Worm (Caenorhabditis elegans) whole organism, midembryonic: ENCODE measurements around the gene H34I24.2.

Experiments
- T22C8.4 ChIP-seq: fragments of 200-800 bp; sonication (Bioruptor generic); IDR thresholded peaks from 2 replicates; pipeline ENCODE4 v1.3.6; 2022; ENCODE audit warnings: missing genetic modification characterization, missing compliant biosample characterization
- flt-1 ChIP-seq: fragments of 200-800 bp; sonication (Bioruptor generic); IDR thresholded peaks from 2 replicates; pipeline ENCODE4 v1.3.6; 2022; ENCODE audit warnings: missing genetic modification characterization, missing compliant biosample characterization
- klf-2 ChIP-seq: fragments of 200-800 bp; sonication (Bioruptor generic); conservative IDR thresholded peaks from 2 replicates; pipeline ENCODE4 v1.3.6; 2022; ENCODE audit warnings: missing genetic modification reagents, missing genetic modification characterization, missing compliant biosample characterization
- med-1 ChIP-seq: sonication (generic microtip); optimal IDR thresholded peaks from 2 replicates; lab custom pipeline; 2017; ENCODE audit warnings: missing genetic modification characterization, mild to moderate bottlenecking, missing compliant biosample characterization, antibody characterized with exemption, missing genetic modification reagents; ENCODE audit not compliant: insufficient read depth
- tab-1 ChIP-seq: fragments of 200-800 bp; sonication (Bioruptor generic); IDR thresholded peaks from 2 replicates; pipeline ENCODE4 v1.3.6; 2022; ENCODE audit warnings: missing genetic modification characterization, missing compliant biosample characterization
- ztf-23 ChIP-seq: fragments of 200-800 bp; sonication (Bioruptor generic); IDR thresholded peaks from 2 replicates; pipeline ENCODE4 v1.3.6; 2022; ENCODE audit warnings: missing genetic modification reagents, missing genetic modification characterization, missing compliant biosample characterization

ce11 chrIII:2817847-2818246 is 24.0 kb upstream of the H34I24.2 start:
- TF ChIP-seq ztf-23 (GFP tag; lab: Robert Waterston, UW) (no peak), med-1 (GFP tag; lab: Kevin White, UChicago) (no peak), tab-1 (GFP tag; lab: Robert Waterston, UW) (no peak), flt-1 (GFP tag; lab: Robert Waterston, UW) (no peak), klf-2 (GFP tag; lab: Robert Waterston, UW) (no peak), T22C8.4 (GFP tag; lab: Robert Waterston, UW) (no peak)
